Worm (Caenorhabditis elegans) whole organism, dauer: ENCODE results near the gene col-109.

Source experiments
- unc-62 ChIP-seq: sonication (generic microtip); optimal IDR thresholded peaks from 2 replicates; lab custom pipeline; 2017; ENCODE audit warnings: missing biosample characterization, missing genetic modification reagents, missing genetic modification characterization

Gene col-109

DNA sequence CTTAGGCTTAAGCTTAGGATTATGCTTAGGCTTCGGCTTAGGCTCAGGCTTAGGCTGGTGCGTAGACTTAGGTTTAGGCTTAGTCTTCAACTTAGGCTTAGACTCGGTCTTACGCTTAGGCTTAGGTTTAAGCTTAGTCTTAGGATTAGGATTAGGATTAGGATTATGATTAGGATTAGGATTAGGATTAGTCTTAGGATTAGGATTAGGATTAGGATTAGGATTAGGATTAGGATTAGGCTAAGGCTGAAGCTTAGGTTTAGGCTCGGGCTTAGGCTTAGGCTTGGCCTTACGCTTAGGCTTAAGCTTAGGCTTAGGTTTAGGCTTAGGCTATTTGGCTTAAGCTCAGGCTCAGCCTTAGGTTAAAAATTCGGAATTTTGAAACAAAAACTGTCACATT lies 34.9 kb downstream of the col-109 start:
- no peak for TF ChIP-seq unc-62 (GFP tag; lab: Kevin White, UChicago)

DNA sequence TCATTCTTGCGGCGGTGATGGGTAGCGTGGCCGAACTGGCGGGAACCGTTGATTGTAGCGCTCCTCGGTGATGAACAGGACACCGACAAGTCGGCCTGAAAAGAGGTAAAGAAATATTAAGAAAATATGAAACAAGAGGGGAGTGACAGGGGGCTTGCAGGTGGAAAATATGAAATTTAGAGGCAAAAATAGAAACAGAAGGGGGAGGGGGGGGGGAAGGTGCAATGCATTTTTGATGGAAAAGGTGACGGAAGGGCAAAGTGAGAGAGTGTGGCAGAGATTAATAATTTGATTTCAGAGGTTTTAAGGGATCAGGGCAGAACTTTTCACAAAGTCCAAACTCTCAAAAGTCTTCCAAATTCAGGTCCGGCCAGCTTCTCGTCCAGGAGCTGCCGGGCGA lies 38.5 kb downstream of the col-109 start, which contains the start of gene frpr-19:
TSS of gene frpr-19 (minus strand) at position 101 of the 400 bp plus-strand sequence.
- TF ChIP-seq unc-62 (GFP tag; lab: Kevin White, UChicago), result no peak

DNA sequence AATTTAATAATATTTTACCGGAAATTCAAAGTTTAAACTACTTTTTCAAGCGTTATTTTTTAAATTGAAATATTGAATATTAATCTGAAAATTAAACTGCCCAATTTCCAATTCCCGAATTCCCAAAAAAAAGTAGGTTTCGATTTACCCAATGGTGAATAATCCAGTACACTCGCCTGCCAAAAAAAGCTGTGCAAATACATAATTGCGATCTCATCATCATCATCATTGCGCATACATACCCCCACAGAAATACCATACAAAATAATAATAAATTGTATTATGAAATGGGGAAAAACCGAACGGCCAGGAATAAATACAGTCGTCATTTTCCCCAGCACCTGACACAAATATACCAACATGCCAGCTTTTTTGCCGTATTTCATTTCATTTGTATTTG lies 48.2 kb downstream of the col-109 start, which contains the start of gene Y41D4A.1:
TSS of gene Y41D4A.1 (plus strand) at position 301 of the 400 bp plus-strand sequence.
- no peak for TF ChIP-seq unc-62 (GFP tag; lab: Kevin White, UChicago)

DNA sequence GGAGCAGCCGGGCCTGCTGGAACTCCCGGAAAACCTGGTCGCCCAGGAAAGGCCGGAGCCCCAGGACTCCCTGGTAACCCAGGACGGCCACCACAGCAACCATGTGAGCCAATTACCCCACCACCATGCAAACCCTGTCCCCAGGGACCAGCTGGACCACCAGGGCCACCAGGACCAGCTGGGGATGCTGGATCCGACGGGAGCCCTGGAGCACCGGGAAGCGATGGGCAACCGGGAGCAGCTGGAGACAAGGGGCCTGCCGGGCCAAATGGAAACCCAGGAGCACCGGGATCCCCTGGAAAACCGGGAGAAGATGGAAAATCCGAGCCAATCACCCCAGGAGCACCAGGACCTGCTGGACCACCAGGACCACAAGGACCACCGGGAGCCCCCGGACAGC lies 51.0 kb downstream of the col-109 start:
- TF ChIP-seq unc-62 (GFP tag; lab: Kevin White, UChicago), result no peak

DNA sequence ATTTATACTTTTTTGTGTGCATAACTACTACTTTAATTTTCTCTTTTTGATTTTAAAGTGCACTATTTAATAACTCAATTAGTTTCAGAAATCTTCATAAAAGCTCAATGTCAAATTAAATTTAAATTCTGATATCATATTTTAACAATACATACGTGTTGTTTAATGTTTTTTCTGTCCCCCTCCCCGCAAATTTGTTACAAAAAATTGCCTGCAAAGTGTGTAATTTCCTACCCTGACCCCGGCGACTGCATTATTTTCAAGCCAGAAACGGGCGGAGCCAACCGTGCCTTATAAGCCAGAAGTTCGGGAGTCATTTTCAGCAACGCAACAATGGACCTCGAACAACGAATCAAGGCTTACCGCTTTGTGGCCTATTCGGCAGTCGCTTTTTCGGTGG lies 51.8 kb downstream of the col-109 start, which contains the start of gene col-108:
TSS of gene col-108 (plus strand) at position 301 of the 400 bp plus-strand sequence.
- no peak for TF ChIP-seq unc-62 (GFP tag; lab: Kevin White, UChicago)
